Worm (Caenorhabditis elegans) whole organism, mixed stage, embryonic: ENCODE measurements around the gene lido-9.

Experiments used
- M03D4.4 ChIP-seq: sonication (generic microtip); optimal IDR thresholded peaks from 2 replicates; lab custom pipeline; 2017; ENCODE audit warnings: mild to moderate bottlenecking, missing genetic modification characterization, missing compliant biosample characterization
- bed-3 ChIP-seq: fragments of 200-800 bp; sonication (Bioruptor generic); optimal IDR thresholded peaks from 3 replicates; lab custom pipeline; 2018; ENCODE audit warnings: mild to moderate bottlenecking, missing genetic modification characterization, moderate library complexity, missing compliant biosample characterization
- blmp-1 ChIP-seq: fragments of 150-350 bp; optimal IDR thresholded peaks from 2 replicates; lab custom pipeline; 2014; ENCODE audit warnings: missing biosample characterization, missing genetic modification characterization
- ceh-39 ChIP-seq: fragments of 150-350 bp; optimal IDR thresholded peaks from 2 replicates; lab custom pipeline; 2014; ENCODE audit warnings: missing biosample characterization, missing genetic modification characterization
- ceh-43 ChIP-seq: fragments of 200-800 bp; sonication (Bioruptor generic); optimal IDR thresholded peaks from 2 replicates; lab custom pipeline; 2018; ENCODE audit warnings: mild to moderate bottlenecking, missing genetic modification characterization, moderate library complexity, missing compliant biosample characterization
- ceh-83 ChIP-seq: fragments of 200-800 bp; sonication (Bioruptor generic); optimal IDR thresholded peaks from 2 replicates; lab custom pipeline; 2018; ENCODE audit warnings: mild to moderate bottlenecking, missing genetic modification characterization, missing compliant biosample characterization
- ces-1 ChIP-seq: fragments of 150-350 bp; optimal IDR thresholded peaks from 2 replicates; lab custom pipeline; 2014; ENCODE audit warnings: missing biosample characterization, missing genetic modification reagents, missing genetic modification characterization
- cnd-1 ChIP-seq: fragments of 200-800 bp; sonication (Bioruptor generic); optimal IDR thresholded peaks from 2 replicates; lab custom pipeline; 2018; ENCODE audit warnings: mild to moderate bottlenecking, missing genetic modification characterization, missing compliant biosample characterization
- drap-1 ChIP-seq: fragments of 200-800 bp; sonication (Bioruptor generic); optimal IDR thresholded peaks from 3 replicates; lab custom pipeline; 2018; ENCODE audit warnings: mild to moderate bottlenecking, missing genetic modification characterization, missing compliant biosample characterization
- elt-1 ChIP-seq: sonication (generic microtip); optimal IDR thresholded peaks from 2 replicates; lab custom pipeline; 2017; ENCODE audit warnings: missing genetic modification characterization, mild to moderate bottlenecking, missing compliant biosample characterization, antibody characterized with exemption, moderate library complexity, borderline replicate concordance; ENCODE audit not compliant: insufficient read depth
- elt-3 ChIP-seq: fragments of 150-350 bp; optimal IDR thresholded peaks from 2 replicates; lab custom pipeline; 2014; ENCODE audit warnings: missing biosample characterization, missing genetic modification characterization
- flh-1 ChIP-seq: fragments of 200-800 bp; sonication (Bioruptor generic); optimal IDR thresholded peaks from 2 replicates; lab custom pipeline; 2018; ENCODE audit warnings: mild to moderate bottlenecking, missing genetic modification characterization, moderate library complexity, missing compliant biosample characterization
- ham-2 ChIP-seq: fragments of 200-800 bp; sonication (Bioruptor generic); optimal IDR thresholded peaks from 2 replicates; lab custom pipeline; 2018; ENCODE audit warnings: mild to moderate bottlenecking, missing genetic modification characterization, missing compliant biosample characterization
- hlh-1 ChIP-seq: fragments of 150-350 bp; optimal IDR thresholded peaks from 2 replicates; lab custom pipeline; 2014; ENCODE audit warnings: missing biosample characterization, missing genetic modification reagents, missing genetic modification characterization
- lin-13 ChIP-seq: fragments of 150-350 bp; optimal IDR thresholded peaks from 2 replicates; lab custom pipeline; 2014; ENCODE audit warnings: missing biosample characterization, missing genetic modification characterization
- lsy-2 ChIP-seq: fragments of 150-350 bp; optimal IDR thresholded peaks from 2 replicates; lab custom pipeline; 2014; ENCODE audit warnings: missing biosample characterization, missing genetic modification characterization
- mab-5 ChIP-seq: fragments of 150-350 bp; optimal IDR thresholded peaks from 2 replicates; lab custom pipeline; 2014; ENCODE audit warnings: missing biosample characterization, missing genetic modification characterization
- mep-1 ChIP-seq: fragments of 150-350 bp; optimal IDR thresholded peaks from 2 replicates; lab custom pipeline; 2017; ENCODE audit warnings: missing biosample characterization, missing genetic modification reagents, missing genetic modification characterization, inconsistent platforms
- mls-2 ChIP-seq: sonication (generic microtip); optimal IDR thresholded peaks from 2 replicates; lab custom pipeline; 2016; ENCODE audit warnings: mild to moderate bottlenecking, missing genetic modification characterization, moderate library complexity, missing compliant biosample characterization
- nhr-12 ChIP-seq: fragments of 150-350 bp; optimal IDR thresholded peaks from 2 replicates; lab custom pipeline; 2014; ENCODE audit warnings: missing biosample characterization, missing genetic modification characterization
- nhr-2 ChIP-seq: fragments of 150-350 bp; optimal IDR thresholded peaks from 2 replicates; lab custom pipeline; 2014; ENCODE audit warnings: missing biosample characterization, missing genetic modification characterization
- nhr-237 ChIP-seq: fragments of 150-350 bp; optimal IDR thresholded peaks from 2 replicates; lab custom pipeline; 2014; ENCODE audit warnings: missing biosample characterization, missing genetic modification characterization
- nhr-28 ChIP-seq: fragments of 150-350 bp; optimal IDR thresholded peaks from 2 replicates; lab custom pipeline; 2014; ENCODE audit warnings: missing biosample characterization, missing genetic modification characterization
- pha-4 ChIP-seq: fragments of 150-350 bp; optimal IDR thresholded peaks from 2 replicates; lab custom pipeline; 2018; ENCODE audit warnings: missing biosample characterization, missing genetic modification reagents, missing genetic modification characterization
- sem-2 ChIP-seq: fragments of 200-800 bp; sonication (Bioruptor generic); optimal IDR thresholded peaks from 2 replicates; lab custom pipeline; 2018; ENCODE audit warnings: mild to moderate bottlenecking, missing genetic modification characterization, missing compliant biosample characterization
- snpc-4 ChIP-seq: fragments of 150-350 bp; optimal IDR thresholded peaks from 2 replicates; lab custom pipeline; 2014; ENCODE audit warnings: missing biosample characterization, missing genetic modification characterization
- sptf-1 ChIP-seq: sonication (generic microtip); optimal IDR thresholded peaks from 2 replicates; lab custom pipeline; 2017; ENCODE audit warnings: mild to moderate bottlenecking, missing genetic modification characterization, moderate library complexity, missing compliant biosample characterization
- tbx-8 ChIP-seq: fragments of 200-800 bp; sonication (Bioruptor generic); optimal IDR thresholded peaks from 2 replicates; lab custom pipeline; 2018; ENCODE audit warnings: mild to moderate bottlenecking, missing genetic modification characterization, moderate library complexity, missing compliant biosample characterization
- unc-120 ChIP-seq: sonication (generic microtip); optimal IDR thresholded peaks from 2 replicates; lab custom pipeline; 2017; ENCODE audit warnings: missing genetic modification characterization, missing compliant biosample characterization; ENCODE audit not compliant: poor library complexity, severe bottlenecking
- unc-39 ChIP-seq: fragments of 150-350 bp; optimal IDR thresholded peaks from 2 replicates; lab custom pipeline; 2014; ENCODE audit warnings: missing biosample characterization, missing genetic modification characterization
- unc-62 ChIP-seq: fragments of 150-350 bp; optimal IDR thresholded peaks from 2 replicates; lab custom pipeline; 2014; ENCODE audit warnings: missing biosample characterization, missing genetic modification reagents, missing genetic modification characterization
- zip-8 ChIP-seq: fragments of 150-350 bp; optimal IDR thresholded peaks from 2 replicates; lab custom pipeline; 2014; ENCODE audit warnings: missing biosample characterization, missing genetic modification characterization
- ztf-11 ChIP-seq: fragments of 150-350 bp; optimal IDR thresholded peaks from 2 replicates; lab custom pipeline; 2014; ENCODE audit warnings: missing biosample characterization, missing genetic modification characterization

The lido-9 gene

DNA sequence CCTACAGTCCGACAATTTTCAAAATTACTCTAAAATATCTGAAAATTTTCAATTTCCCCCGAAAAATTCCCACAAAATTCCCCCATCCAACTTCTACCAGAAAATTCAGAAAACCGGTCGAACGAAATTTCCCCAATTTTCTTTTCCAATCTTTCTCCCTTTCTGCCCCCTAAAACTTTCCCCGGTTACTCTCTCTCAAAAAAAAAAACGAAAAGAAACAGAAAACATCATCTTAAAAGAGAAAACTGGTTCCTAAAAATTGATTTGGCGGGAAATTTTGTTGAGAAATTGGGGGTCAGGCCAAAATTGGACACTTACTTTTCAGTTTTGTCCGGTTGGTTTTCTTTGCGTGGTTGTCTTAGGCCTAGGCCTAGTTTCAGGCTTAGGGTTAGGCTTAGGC is 22.9 kb upstream of the lido-9 start:
- no peak for TF ChIP-seq bed-3
- TF ChIP-seq pha-4 (tag; lab: Kevin White, UChicago), result no peak
- no peak for TF ChIP-seq flh-1 (GFP tag; lab: Kevin White, UChicago)
- TF ChIP-seq nhr-28 (tag; lab: Kevin White, UChicago), result no peak
- TF ChIP-seq ceh-39, result no peak
- TF ChIP-seq unc-62, result no peak
- TF ChIP-seq sem-2 (GFP tag; lab: Kevin White, UChicago), result no peak
- no peak for TF ChIP-seq hlh-1 (tag; lab: Kevin White, UChicago)
- TF ChIP-seq snpc-4, result no peak
- no peak for TF ChIP-seq M03D4.4 (tag; lab: Kevin White, UChicago)
- no peak for TF ChIP-seq unc-39
- TF ChIP-seq unc-120, result no peak
- no peak for TF ChIP-seq drap-1 (GFP tag; lab: Kevin White, UChicago)
- no peak for TF ChIP-seq cnd-1 (tag; lab: Kevin White, UChicago)
- no peak for TF ChIP-seq mab-5 (tag; lab: Kevin White, UChicago)
- TF ChIP-seq zip-8 (tag; lab: Kevin White, UChicago), result no peak
- TF ChIP-seq elt-3, result no peak

DNA sequence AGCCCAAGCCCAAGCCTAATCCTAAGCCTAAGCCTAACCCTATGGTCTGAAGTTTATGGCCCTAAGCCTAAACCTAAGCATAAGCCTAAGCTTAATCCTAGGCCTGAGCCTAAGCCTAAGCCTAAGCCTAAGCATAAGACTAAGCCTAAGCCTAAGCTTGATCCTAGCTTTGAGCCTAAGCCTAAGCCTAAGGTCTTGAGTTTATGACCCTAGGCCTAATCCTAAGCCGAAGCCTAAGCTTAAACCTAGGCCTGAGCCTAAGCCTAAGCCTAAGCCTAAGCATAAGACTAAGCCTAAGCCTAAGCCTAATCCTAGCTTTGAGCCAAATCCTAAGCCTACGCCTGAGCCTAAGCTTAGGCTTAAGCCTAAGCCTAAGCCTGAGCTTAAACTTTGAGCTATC is 21.5 kb upstream of the lido-9 start:
- no peak for TF ChIP-seq pha-4 (tag; lab: Kevin White, UChicago)
- TF ChIP-seq unc-39, result no peak
- no peak for TF ChIP-seq nhr-28 (tag; lab: Kevin White, UChicago)
- TF ChIP-seq ham-2 (GFP tag; lab: Kevin White, UChicago), result peak; percentile 36

- TF ChIP-seq mls-2 (tag; lab: Kevin White, UChicago) (no peak), ztf-11 (no peak), nhr-28 (tag; lab: Kevin White, UChicago) (no peak), blmp-1 (tag; lab: Kevin White, UChicago) (no peak), lsy-2 (no peak), nhr-12 (tag; lab: Kevin White, UChicago) (no peak)
Observed at ce11 chrII:2984383-2984782, 16.2 kb upstream of the lido-9 start.

DNA sequence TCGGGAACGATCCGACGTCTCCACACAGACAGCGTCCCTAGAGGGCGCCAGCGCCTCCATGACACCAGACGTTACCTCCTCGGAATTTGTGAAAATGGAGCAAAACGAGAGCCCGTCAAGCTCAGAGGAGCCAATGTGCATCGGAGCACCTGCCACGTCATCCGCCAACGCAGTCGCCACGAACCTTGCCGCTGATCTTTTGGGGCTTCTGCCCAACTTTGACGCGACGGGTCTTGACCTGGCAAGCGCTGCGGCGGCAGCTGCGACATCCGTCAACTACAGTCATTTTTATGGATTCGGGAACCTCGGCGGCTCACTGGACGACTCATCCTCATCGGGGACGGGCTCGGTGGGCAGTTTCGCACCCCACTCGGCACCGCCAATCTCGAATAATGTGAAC is 15.1 kb upstream of the lido-9 start:
- TF ChIP-seq elt-1 (tag; lab: Kevin White, UChicago) (no peak), ceh-43 (no peak), sptf-1 (tag; lab: Kevin White, UChicago) (no peak), unc-39 (no peak), mep-1 (tag; lab: Kevin White, UChicago) (no peak)

DNA sequence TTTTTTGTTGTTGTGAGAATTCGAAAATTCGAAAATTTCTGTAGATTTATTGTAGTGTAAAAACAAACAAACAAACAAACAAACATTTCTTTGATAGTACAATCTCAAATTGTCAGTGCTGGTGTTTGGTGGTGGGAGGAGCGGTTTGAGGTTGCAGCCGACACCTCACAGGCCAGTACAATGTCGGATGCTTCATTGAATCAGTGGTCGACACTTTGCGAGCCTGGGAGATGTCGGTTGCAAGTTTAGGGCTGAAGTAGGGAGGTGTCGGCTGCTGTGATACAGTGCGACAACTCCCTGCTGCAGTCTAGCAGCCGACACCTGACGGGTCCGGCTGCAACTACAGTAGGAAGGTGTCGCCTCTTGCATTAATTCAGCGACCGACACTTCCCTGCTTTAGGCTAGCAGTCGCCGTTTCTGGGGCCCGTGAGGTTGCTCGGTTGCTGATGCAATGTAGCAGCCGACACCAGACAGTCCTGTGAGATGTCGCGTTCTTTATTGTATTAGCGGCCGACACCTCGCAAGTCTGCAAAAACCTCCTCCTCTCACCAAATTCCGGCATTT is 14.6 kb upstream of the lido-9 start:
- TF ChIP-seq unc-39, result no peak
- TF ChIP-seq hlh-1 (tag; lab: Kevin White, UChicago), result no peak
- TF ChIP-seq mep-1 (tag; lab: Kevin White, UChicago), result no peak
- TF ChIP-seq ceh-43, result no peak
- TF ChIP-seq blmp-1 (tag; lab: Kevin White, UChicago), result no peak
- no peak for TF ChIP-seq lsy-2
- no peak for TF ChIP-seq bed-3
- no peak for TF ChIP-seq M03D4.4 (tag; lab: Kevin White, UChicago)
- TF ChIP-seq elt-1 (tag; lab: Kevin White, UChicago), result no peak
- no peak for TF ChIP-seq snpc-4
- no peak for TF ChIP-seq zip-8 (tag; lab: Kevin White, UChicago)
- TF ChIP-seq nhr-237 (tag; lab: Kevin White, UChicago), result no peak
- no peak for TF ChIP-seq elt-3

DNA sequence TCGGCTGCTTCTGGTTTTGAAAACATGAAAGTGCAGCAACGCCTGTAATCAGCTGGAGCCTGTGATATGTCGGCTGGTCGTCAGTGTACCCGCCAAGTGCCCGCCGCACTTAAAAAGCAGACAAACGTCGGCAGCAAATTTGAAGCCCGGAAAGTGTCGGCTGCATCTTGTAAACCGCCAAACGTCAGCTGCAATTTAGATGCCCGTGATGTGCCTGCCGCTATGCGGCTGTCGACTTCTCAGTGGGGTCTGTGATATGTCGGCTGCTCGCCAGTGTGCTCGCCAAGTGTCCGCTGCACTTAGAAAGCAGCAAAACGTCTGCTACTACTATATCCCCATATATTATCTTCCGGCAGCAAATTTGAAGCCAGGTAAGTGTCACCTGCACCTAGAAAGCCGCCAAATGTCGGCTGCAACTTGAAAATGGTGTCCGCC is 13.4 kb upstream of the lido-9 start:
- no peak for TF ChIP-seq nhr-28 (tag; lab: Kevin White, UChicago)
- TF ChIP-seq nhr-12 (tag; lab: Kevin White, UChicago), result no peak
- TF ChIP-seq, all 35 proteins: peak for 0

ce11 chrII:2987854-2988350 is 12.7 kb upstream of the lido-9 start, which contains the start of gene lido-7:
lido-7 (plus strand) TSS chrII:2988300.
- peak; percentile 8 for TF ChIP-seq hlh-1 (tag; lab: Kevin White, UChicago)
- no peak for TF ChIP-seq cnd-1 (tag; lab: Kevin White, UChicago)
- no peak for TF ChIP-seq blmp-1 (tag; lab: Kevin White, UChicago)
- TF ChIP-seq lsy-2, result peak; percentile 25
- TF ChIP-seq tbx-8 (GFP tag; lab: Kevin White, UChicago), result no peak
- no peak for TF ChIP-seq ceh-43
- TF ChIP-seq ztf-11, result no peak
- TF ChIP-seq unc-120, result peak; percentile 37
- no peak for TF ChIP-seq nhr-237 (tag; lab: Kevin White, UChicago)
- TF ChIP-seq nhr-12 (tag; lab: Kevin White, UChicago), result no peak
- TF ChIP-seq unc-39, result no peak
- no peak for TF ChIP-seq mab-5 (tag; lab: Kevin White, UChicago)
- TF ChIP-seq sem-2 (GFP tag; lab: Kevin White, UChicago), result no peak
- no peak for TF ChIP-seq snpc-4
- no peak for TF ChIP-seq elt-1 (tag; lab: Kevin White, UChicago)
- no peak for TF ChIP-seq ces-1 (GFP tag; lab: Kevin White, UChicago)
- TF ChIP-seq ceh-83 (GFP tag; lab: Kevin White, UChicago), result no peak
- no peak for TF ChIP-seq unc-62
- no peak for TF ChIP-seq flh-1 (GFP tag; lab: Kevin White, UChicago)
- peak; percentile 30 for TF ChIP-seq nhr-2 (tag; lab: Kevin White, UChicago)
- peak; percentile 5 for TF ChIP-seq lin-13 (tag; lab: Kevin White, UChicago)
- peak; percentile 12 for TF ChIP-seq pha-4 (tag; lab: Kevin White, UChicago)
- TF ChIP-seq mls-2 (tag; lab: Kevin White, UChicago), result no peak
- TF ChIP-seq sptf-1 (tag; lab: Kevin White, UChicago), result peak; percentile 40
- TF ChIP-seq bed-3, result no peak
- no peak for TF ChIP-seq elt-3
- no peak for TF ChIP-seq mep-1 (tag; lab: Kevin White, UChicago)
